Worm (Caenorhabditis elegans) whole organism, L1 larva: Measurements from ENCODE around the gene srbc-75.
"Not testable (repeated sequence)": the region's sequence is repeated elsewhere in the genome, so short reads cannot be mapped to it uniquely, and the experiment has no call there.

Source experiments
- C04F5.9 ChIP-seq: sonication (generic microtip); optimal IDR thresholded peaks from 2 replicates; lab custom pipeline; 2016; ENCODE audit warnings: missing genetic modification characterization, missing compliant biosample characterization
- C34B4.2 ChIP-seq: sonication (generic microtip); optimal IDR thresholded peaks from 2 replicates; lab custom pipeline; 2017; ENCODE audit warnings: mild to moderate bottlenecking, missing genetic modification characterization, missing compliant biosample characterization
- F16B12.6 ChIP-seq: fragments of 150-350 bp; optimal IDR thresholded peaks from 2 replicates; lab custom pipeline; 2014; ENCODE audit warnings: missing biosample characterization, missing genetic modification characterization
- ama-1 ChIP-seq: fragments of 150-350 bp; optimal IDR thresholded peaks from 2 replicates; lab custom pipeline; 2014
- blmp-1 ChIP-seq: fragments of 150-350 bp; optimal IDR thresholded peaks from 2 replicates; lab custom pipeline; 2014; ENCODE audit warnings: missing biosample characterization, missing genetic modification characterization
- ceh-88 ChIP-seq: fragments of 200-800 bp; sonication (Bioruptor generic); IDR thresholded peaks from 2 replicates; pipeline ENCODE4 v1.3.6; 2022; ENCODE audit warnings: missing genetic modification characterization, missing compliant biosample characterization
- dpl-1 ChIP-seq, 3 experiments: fragments of 150-350 bp in 2 of 3; sonication (generic microtip) in 1 of 3; optimal IDR thresholded peaks; 2 replicates each; lab custom pipeline; 2014 to 2017; ENCODE audit warnings: missing biosample characterization in 3 of 3, missing genetic modification characterization in 3 of 3, missing genetic modification reagents in 3 of 3
- egl-13 ChIP-seq: sonication (generic microtip); optimal IDR thresholded peaks from 2 replicates; lab custom pipeline; 2016; ENCODE audit warnings: missing genotype, missing genetic modification reagents, missing genetic modification characterization, missing compliant biosample characterization
- fkh-4 ChIP-seq: sonication (generic microtip); optimal IDR thresholded peaks from 2 replicates; lab custom pipeline; 2016; ENCODE audit warnings: missing compliant biosample characterization, missing genetic modification characterization, borderline replicate concordance
- grh-1 ChIP-seq: fragments of 200-800 bp; sonication (Bioruptor generic); IDR thresholded peaks from 2 replicates; pipeline ENCODE4 v1.3.6; 2022; ENCODE audit warnings: missing genetic modification reagents, missing genetic modification characterization, missing compliant biosample characterization
- hlh-4 ChIP-seq: sonication (generic microtip); optimal IDR thresholded peaks from 2 replicates; lab custom pipeline; 2016; ENCODE audit warnings: mild to moderate bottlenecking, missing genetic modification characterization, missing compliant biosample characterization
- hpl-2 ChIP-seq: fragments of 150-350 bp; optimal IDR thresholded peaks from 2 replicates; lab custom pipeline; 2014; ENCODE audit warnings: missing biosample characterization, missing genetic modification reagents, missing genetic modification characterization
- isw-1 ChIP-seq: fragments of 200-800 bp; sonication (Bioruptor generic); IDR thresholded peaks from 2 replicates; pipeline ENCODE4 v1.3.6; 2022; ENCODE audit warnings: missing genetic modification characterization, missing compliant biosample characterization
- lin-13 ChIP-seq: fragments of 150-350 bp; optimal IDR thresholded peaks from 2 replicates; lab custom pipeline; 2014; ENCODE audit warnings: missing biosample characterization, missing genetic modification reagents, missing genetic modification characterization
- lin-15B ChIP-seq: fragments of 150-350 bp; sonication (generic microtip); optimal IDR thresholded peaks from 3 replicates; lab custom pipeline; 2014; ENCODE audit warnings: missing biosample characterization, missing genetic modification characterization
- lin-35 ChIP-seq, 2 experiments: fragments of 150-350 bp; optimal IDR thresholded peaks; 2 replicates each; lab custom pipeline; 2014; ENCODE audit warnings: missing biosample characterization in 2 of 2, missing genetic modification characterization in 2 of 2, missing genetic modification reagents in 2 of 2
- lir-3 ChIP-seq: sonication (generic microtip); optimal IDR thresholded peaks from 2 replicates; lab custom pipeline; 2016; ENCODE audit warnings: mild to moderate bottlenecking, missing genetic modification characterization, moderate library complexity, missing compliant biosample characterization; ENCODE audit not compliant: poor library complexity
- mab-9 ChIP-seq: fragments of 200-800 bp; sonication (Bioruptor generic); IDR thresholded peaks from 2 replicates; pipeline ENCODE4 v1.3.6; 2022; ENCODE audit warnings: missing genetic modification reagents, missing genetic modification characterization, missing compliant biosample characterization
- mef-2 ChIP-seq: fragments of 150-350 bp; optimal IDR thresholded peaks from 2 replicates; lab custom pipeline; 2014; ENCODE audit warnings: missing biosample characterization, missing genetic modification characterization
- nhr-28 ChIP-seq: fragments of 150-350 bp; optimal IDR thresholded peaks from 2 replicates; lab custom pipeline; 2014; ENCODE audit warnings: missing biosample characterization, missing genetic modification characterization
- nhr-77 ChIP-seq: fragments of 150-350 bp; optimal IDR thresholded peaks from 2 replicates; lab custom pipeline; 2014; ENCODE audit warnings: missing biosample characterization, missing genetic modification characterization
- nhr-84 ChIP-seq: sonication (generic microtip); optimal IDR thresholded peaks from 2 replicates; lab custom pipeline; 2017; ENCODE audit warnings: missing biosample characterization, missing genetic modification characterization
- nhr-85 ChIP-seq: sonication (generic microtip); peaks from one replicate; lab custom pipeline; 2016; ENCODE audit warnings: missing genetic modification characterization, inconsistent platforms, missing compliant biosample characterization
- pax-3 ChIP-seq: fragments of 200-800 bp; sonication (Bioruptor generic); optimal IDR thresholded peaks from 2 replicates; lab custom pipeline; 2018; ENCODE audit warnings: mild to moderate bottlenecking, missing genetic modification characterization, moderate library complexity, missing compliant biosample characterization
- pqm-1 ChIP-seq: sonication (generic microtip); optimal IDR thresholded peaks from 3 replicates; lab custom pipeline; 2017; ENCODE audit warnings: missing biosample characterization, missing genetic modification characterization
- snpc-4 ChIP-seq: fragments of 150-350 bp; optimal IDR thresholded peaks from 2 replicates; lab custom pipeline; 2014; ENCODE audit warnings: missing biosample characterization, missing genetic modification characterization
- xbp-1 ChIP-seq: sonication (generic microtip); optimal IDR thresholded peaks from 2 replicates; lab custom pipeline; 2016; ENCODE audit warnings: missing genetic modification characterization, missing compliant biosample characterization
- zag-1 ChIP-seq: fragments of 150-350 bp; optimal IDR thresholded peaks from 2 replicates; lab custom pipeline; 2014; ENCODE audit warnings: missing biosample characterization, missing genetic modification characterization
- zip-4 ChIP-seq: fragments of 200-800 bp; sonication (Bioruptor generic); optimal IDR thresholded peaks from 2 replicates; lab custom pipeline; 2018; ENCODE audit warnings: mild to moderate bottlenecking, missing genetic modification characterization, moderate library complexity, missing compliant biosample characterization

Gene srbc-75

ce11 chrV:15253529-15253928, at the start of gene srbc-75:
Gene srbc-75 (plus strand): TSS chrV:15253829.
- no peak for TF ChIP-seq xbp-1 (tag; lab: Kevin White, UChicago)
- TF ChIP-seq blmp-1 (tag; lab: Kevin White, UChicago) = peak; percentile 3

- not testable (repeated sequence) for TF ChIP-seq isw-1; nhr-77 (tag; lab: Kevin White, UChicago); grh-1
Observed at ce11 chrV:15207681-15208080, 45.9 kb upstream of the srbc-75 start, which contains the start of gene C41G6.12. Gene C41G6.12 (minus strand): TSS chrV:15207781.

- TF ChIP-seq hlh-4 (tag; lab: Kevin White, UChicago); C34B4.2 (tag; lab: Kevin White, UChicago); mab-9 (GFP tag; lab: Robert Waterston, UW): not testable (repeated sequence)
Observed at ce11 chrV:15211869-15212268, 41.8 kb upstream of the srbc-75 start, which contains the start of gene sri-24. Gene sri-24 (plus strand): TSS chrV:15212169.

- not testable (repeated sequence) for TF ChIP-seq fkh-4 (tag; lab: Kevin White, UChicago); ama-1 (lab: Kevin White, UChicago); nhr-85 (tag; lab: Kevin White, UChicago)
- TF ChIP-seq, all 84 proteins: peak for 0; not testable (repeated sequence) for 84
Observed at ce11 chrV:15215175-15215574, 38.5 kb upstream of the srbc-75 start, which contains the start of gene sri-26. Gene sri-26 (plus strand): TSS chrV:15215475.

ce11 chrV:15216705-15217104, 36.9 kb upstream of the srbc-75 start, which contains the start of gene sri-25:
Gene sri-25 (plus strand): TSS chrV:15217005.
- no peak for TF ChIP-seq hpl-2 (GFP tag; lab: Kevin White, UChicago)
- TF ChIP-seq snpc-4 = no peak
- no peak for TF ChIP-seq zag-1
- TF ChIP-seq pax-3 (tag; lab: Kevin White, UChicago) = no peak
- TF ChIP-seq lin-13 (GFP tag; lab: Kevin White, UChicago) = no peak

ce11 chrV:15221330-15221729, 32.3 kb upstream of the srbc-75 start, which contains the start of gene irld-25:
Gene irld-25 (plus strand): TSS chrV:15221630.
- no peak for TF ChIP-seq C04F5.9 (tag; lab: Kevin White, UChicago)
- no peak for TF ChIP-seq zip-4
- TF ChIP-seq dpl-1 (GFP tag; optimal IDR thresholded peaks at IDR 0.05; lab: Kevin White, UChicago) = no peak
- no peak for TF ChIP-seq ceh-88

- TF ChIP-seq zip-4 (no peak), hpl-2 (GFP tag; lab: Kevin White, UChicago) (no peak), ceh-88 (no peak), lin-35 (GFP tag; optimal IDR thresholded peaks at IDR 0.05; lab: Kevin White, UChicago) (no peak), pqm-1 (tag; lab: Kevin White, UChicago) (no peak), lir-3 (no peak)
Observed at ce11 chrV:15223668-15224067, 30.0 kb upstream of the srbc-75 start, which contains the start of gene srw-24. Gene srw-24 (plus strand): TSS chrV:15223968.

- TF ChIP-seq F16B12.6 = no peak
- no peak for TF ChIP-seq egl-13 (tag; lab: Kevin White, UChicago)
- TF ChIP-seq mef-2 (tag; lab: Kevin White, UChicago) = no peak
- TF ChIP-seq nhr-77 (tag; lab: Kevin White, UChicago) = no peak
- TF ChIP-seq nhr-84 = no peak
- TF ChIP-seq hpl-2 (GFP tag; lab: Kevin White, UChicago) = no peak
- TF ChIP-seq C04F5.9 (tag; lab: Kevin White, UChicago) = no peak
- no peak for TF ChIP-seq mab-9 (GFP tag; lab: Robert Waterston, UW)
- no peak for TF ChIP-seq nhr-28
- TF ChIP-seq lin-15B (tag; lab: Kevin White, UChicago) = no peak
Observed at ce11 chrV:15225650-15226049, 28.0 kb upstream of the srbc-75 start, which contains the start of gene srw-14. Gene srw-14 (plus strand): TSS chrV:15225950.
